Fruit fly (Drosophila melanogaster) whole organism, wandering third instar larva: ENCODE data around the gene CG43693.

Experiments used
- Abd-B ChIP-seq: fragments of >200 bp; optimal IDR thresholded peaks from 2 replicates; lab custom pipeline; 2017; ENCODE audit warnings: missing biosample characterization, missing genetic modification characterization
- CG32264 ChIP-seq: fragments of 200-800 bp; sonication (Bioruptor generic); optimal IDR thresholded peaks from 2 replicates; lab custom pipeline; 2016; ENCODE audit warnings: missing biosample characterization, missing genetic modification characterization
- CG9705 ChIP-seq: fragments of 200-800 bp; sonication (Bioruptor generic); optimal IDR thresholded peaks from 2 replicates; lab custom pipeline; 2018; ENCODE audit warnings: missing biosample characterization, mild to moderate bottlenecking, missing genetic modification characterization
- CrebA ChIP-seq: fragments of 200-800 bp; sonication (Bioruptor generic); optimal IDR thresholded peaks from 2 replicates; lab custom pipeline; 2016; ENCODE audit warnings: missing biosample characterization, mild to moderate bottlenecking, missing genetic modification characterization, borderline replicate concordance
- Dfd ChIP-seq: fragments of >200 bp; optimal IDR thresholded peaks from 2 replicates; lab custom pipeline; 2017; ENCODE audit warnings: missing biosample characterization, missing genetic modification characterization
- Dif ChIP-seq: fragments of 200-275, 200-300 bp; sonication (Bioruptor generic); optimal IDR thresholded peaks from 2 replicates; lab custom pipeline; 2018; ENCODE audit warnings: missing biosample characterization, missing genetic modification characterization; ENCODE audit not compliant: partially characterized antibody
- GATAd ChIP-seq: sonication (Bioruptor generic); optimal IDR thresholded peaks from 2 replicates; lab custom pipeline; 2016; ENCODE audit warnings: missing biosample characterization, missing genetic modification characterization
- HLH106 ChIP-seq: fragments of 200-800 bp; optimal IDR thresholded peaks from 3 replicates; lab custom pipeline; 2019; ENCODE audit warnings: missing biosample characterization, mild to moderate bottlenecking, missing genetic modification characterization, moderate library complexity
- Hnf4 ChIP-seq: fragments of 200-800 bp; sonication (Bioruptor generic); optimal IDR thresholded peaks from 2 replicates; lab custom pipeline; 2016; ENCODE audit warnings: missing biosample characterization, mild to moderate bottlenecking, missing genetic modification characterization
- Hr78 ChIP-seq: fragments of >200 bp; optimal IDR thresholded peaks from 2 replicates; lab custom pipeline; 2017; ENCODE audit warnings: missing biosample characterization, missing genetic modification characterization
- Hr83 ChIP-seq: fragments of 200-300 bp; sonication (Bioruptor generic); optimal IDR thresholded peaks from 2 replicates; lab custom pipeline; 2016; ENCODE audit warnings: missing biosample characterization, mild to moderate bottlenecking, missing genetic modification characterization, moderate library complexity; ENCODE audit not compliant: poor library complexity, severe bottlenecking
- Jra ChIP-seq: sonication (Bioruptor generic); optimal IDR thresholded peaks from 2 replicates; lab custom pipeline; 2016; ENCODE audit warnings: missing biosample characterization, missing genetic modification characterization
- Mio ChIP-seq: sonication (Bioruptor generic); optimal IDR thresholded peaks from 2 replicates; lab custom pipeline; 2016; ENCODE audit warnings: missing biosample characterization, missing genetic modification characterization
- Myc ChIP-seq: fragments of >200 bp; optimal IDR thresholded peaks from 2 replicates; lab custom pipeline; 2017
- N ChIP-seq: fragments of >200 bp; optimal IDR thresholded peaks from 2 replicates; lab custom pipeline; 2018; ENCODE audit warnings: missing biosample characterization, missing external identifiers, missing genetic modification characterization
- OdsH ChIP-seq: fragments of 200-800 bp; sonication (Bioruptor generic); optimal IDR thresholded peaks from 2 replicates; lab custom pipeline; 2016; ENCODE audit warnings: missing biosample characterization, mild to moderate bottlenecking, missing genetic modification characterization
- Rel ChIP-seq, 2 experiments: fragments of 200-800 bp; sonication (Bioruptor generic) in 1 of 2; optimal IDR thresholded peaks; 2 replicates in 1 of 2; 3 replicates in 1 of 2; lab custom pipeline; 2016 to 2019; ENCODE audit warnings: mild to moderate bottlenecking in 2 of 2, missing biosample characterization in 2 of 2, missing genetic modification characterization in 2 of 2, moderate library complexity in 1 of 2
- Sp1 ChIP-seq: fragments of 200-800 bp; sonication (Bioruptor generic); optimal IDR thresholded peaks from 3 replicates; lab custom pipeline; 2019; ENCODE audit warnings: missing biosample characterization, mild to moderate bottlenecking, missing genetic modification characterization, moderate library complexity
- Vsx2 ChIP-seq: fragments of 200-300, 225-300 bp; sonication (Bioruptor generic); optimal IDR thresholded peaks from 2 replicates; lab custom pipeline; 2018; ENCODE audit warnings: missing biosample characterization, missing genetic modification characterization; ENCODE audit not compliant: partially characterized antibody
- br ChIP-seq: fragments of 200-800 bp; sonication (Bioruptor generic); optimal IDR thresholded peaks from 2 replicates; lab custom pipeline; 2016; ENCODE audit warnings: missing biosample characterization, missing genetic modification characterization
- brk ChIP-seq: fragments of 200-800 bp; sonication (Bioruptor generic); optimal IDR thresholded peaks from 2 replicates; lab custom pipeline; 2016; ENCODE audit warnings: missing biosample characterization, mild to moderate bottlenecking, missing genetic modification characterization
- dl ChIP-seq, 2 experiments: fragments of 175-275, 200-275 bp in 1 of 2; fragments of 200-275 bp in 1 of 2; sonication (Bioruptor generic); optimal IDR thresholded peaks; lab custom pipeline; 2018; ENCODE audit warnings: mild to moderate bottlenecking in 2 of 2, missing biosample characterization in 2 of 2, missing genetic modification characterization in 2 of 2, moderate library complexity in 2 of 2; ENCODE audit not compliant: partially characterized antibody in 2 of 2, insufficient read depth in 1 of 2
- dmrt93B ChIP-seq: fragments of 200-800 bp; sonication (Bioruptor generic); optimal IDR thresholded peaks from 2 replicates; lab custom pipeline; 2018; ENCODE audit warnings: missing biosample characterization, mild to moderate bottlenecking, missing genetic modification characterization
- dsf ChIP-seq: sonication (Bioruptor generic); optimal IDR thresholded peaks from 2 replicates; lab custom pipeline; 2016; ENCODE audit warnings: missing biosample characterization, missing genetic modification characterization, borderline replicate concordance
- ey ChIP-seq: fragments of 200-800 bp; sonication (Bioruptor generic); optimal IDR thresholded peaks from 2 replicates; lab custom pipeline; 2016; ENCODE audit warnings: missing biosample characterization, missing genetic modification characterization
- foxo ChIP-seq, 2 experiments: fragments of 200-800 bp; sonication (Bioruptor generic); optimal IDR thresholded peaks; 2 replicates in 1 of 2; 3 replicates in 1 of 2; lab custom pipeline; 2016 to 2017; ENCODE audit warnings: missing biosample characterization in 2 of 2, missing genetic modification characterization in 2 of 2
- fru ChIP-seq: fragments of 200-800 bp; sonication (Bioruptor generic); optimal IDR thresholded peaks from 3 replicates; lab custom pipeline; 2016; ENCODE audit warnings: missing biosample characterization, mild to moderate bottlenecking, missing genetic modification characterization
- h ChIP-seq: fragments of 200-800 bp; sonication (Bioruptor generic); optimal IDR thresholded peaks from 3 replicates; lab custom pipeline; 2016; ENCODE audit warnings: missing biosample characterization, mild to moderate bottlenecking, missing genetic modification characterization
- jim ChIP-seq: fragments of 175-275, 200-325 bp; sonication (Bioruptor generic); optimal IDR thresholded peaks from 2 replicates; lab custom pipeline; 2016; ENCODE audit warnings: missing biosample characterization, mild to moderate bottlenecking, missing genetic modification characterization
- lola ChIP-seq: fragments of >200 bp; optimal IDR thresholded peaks from 2 replicates; lab custom pipeline; 2017; ENCODE audit warnings: missing biosample characterization, missing genetic modification characterization
- pan ChIP-seq: fragments of >200 bp; optimal IDR thresholded peaks from 2 replicates; lab custom pipeline; 2017
- psq ChIP-seq: fragments of 200-800 bp; sonication (Bioruptor generic); optimal IDR thresholded peaks from 3 replicates; lab custom pipeline; 2017; ENCODE audit warnings: missing biosample characterization, mild to moderate bottlenecking, missing genetic modification characterization, moderate library complexity
- rgr ChIP-seq: fragments of 200-800 bp; sonication (Bioruptor generic); optimal IDR thresholded peaks from 3 replicates; lab custom pipeline; 2016; ENCODE audit warnings: missing biosample characterization, mild to moderate bottlenecking, missing genetic modification characterization
- sage ChIP-seq: fragments of 200-800 bp; sonication (Bioruptor generic); optimal IDR thresholded peaks from 2 replicates; lab custom pipeline; 2016; ENCODE audit warnings: missing biosample characterization, mild to moderate bottlenecking, missing genetic modification characterization
- sv ChIP-seq: fragments of 200-800 bp; sonication (Bioruptor generic); optimal IDR thresholded peaks from 3 replicates; lab custom pipeline; 2016; ENCODE audit warnings: missing biosample characterization, missing genetic modification characterization
- tai ChIP-seq: sonication (Bioruptor generic); optimal IDR thresholded peaks from 2 replicates; lab custom pipeline; 2016; ENCODE audit warnings: missing biosample characterization, missing genetic modification characterization
- usp ChIP-seq: fragments of >200 bp; optimal IDR thresholded peaks from 2 replicates; lab custom pipeline; 2017; ENCODE audit warnings: missing biosample characterization, missing genetic modification characterization
- woc ChIP-seq: sonication (Bioruptor generic); optimal IDR thresholded peaks from 2 replicates; lab custom pipeline; 2016; ENCODE audit warnings: missing biosample characterization, mild to moderate bottlenecking, missing genetic modification characterization

The CG43693 gene

DNA sequence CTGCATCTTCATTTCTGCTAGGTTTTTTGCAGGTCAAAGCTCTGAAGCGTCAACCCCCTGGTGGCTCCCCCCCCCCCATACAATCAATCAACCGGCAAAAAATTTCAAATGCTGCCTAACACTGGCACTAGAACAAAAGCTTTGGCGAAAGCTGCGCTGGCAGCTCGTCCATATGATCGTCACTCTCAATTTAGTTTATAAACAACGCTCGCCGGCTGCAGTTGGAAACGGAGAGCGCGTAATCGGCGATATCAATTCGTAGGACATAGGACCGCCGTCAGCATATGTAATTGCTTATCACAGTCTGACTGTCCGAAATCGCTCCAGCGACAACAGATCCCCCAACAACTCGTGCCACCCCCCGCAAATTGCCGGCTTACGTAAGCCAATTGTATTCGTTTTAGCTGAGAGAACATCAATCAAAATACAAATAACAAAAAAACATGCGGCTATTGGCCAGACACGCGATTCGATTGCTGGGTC is 19.2 kb upstream of the CG43693 start, which contains the start of gene Mocs1 (continued):
- TF ChIP-seq lola (GFP tag; lab: Kevin White, UChicago) (no peak), OdsH (GFP tag; lab: Kevin White, UChicago) (peak; percentile 14), woc (GFP tag; lab: Kevin White, UChicago) (no peak), CG9705 (GFP tag; lab: Kevin White, UChicago) (no peak), Myc (lab: Kevin White, UChicago) (no peak), brk (GFP tag; lab: Kevin White, UChicago) (no peak), dmrt93B (GFP tag; lab: Kevin White, UChicago) (no peak), Abd-B (GFP tag; lab: Kevin White, UChicago) (no peak), N (GFP tag; lab: Kevin White, UChicago) (no peak)

DNA sequence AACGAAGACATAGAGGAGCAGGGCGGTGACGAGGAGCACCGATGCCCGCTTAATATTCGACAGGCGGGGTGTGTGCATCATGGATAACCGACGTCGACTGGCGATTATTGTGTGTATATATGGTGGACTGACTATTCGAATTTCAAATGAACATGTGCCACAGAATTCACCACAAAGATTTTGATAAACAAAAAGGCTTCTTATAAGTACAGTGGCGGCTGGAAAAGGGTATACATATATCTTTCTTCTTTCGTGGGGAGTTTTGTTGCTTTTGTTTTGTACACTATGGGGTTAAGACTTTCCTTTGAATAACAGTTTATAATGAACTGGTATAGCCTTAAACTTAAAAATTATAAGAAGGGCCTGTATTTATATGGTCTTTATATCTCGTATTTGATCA is 18.6 kb upstream of the CG43693 start, which contains the start of gene CG6310:
Gene CG6310, minus strand, starts transcription at position 101 of the 400 bp plus-strand sequence.
- TF ChIP-seq Hnf4 (GFP tag; lab: Kevin White, UChicago) (no peak), Dif (GFP tag; lab: Kevin White, UChicago) (no peak), Hr78 (GFP tag; lab: Kevin White, UChicago) (no peak), Sp1 (no peak), HLH106 (no peak), woc (GFP tag; lab: Kevin White, UChicago) (no peak), sage (no peak), N (GFP tag; lab: Kevin White, UChicago) (no peak), Mio (GFP tag; lab: Kevin White, UChicago) (no peak), tai (GFP tag; lab: Kevin White, UChicago) (no peak), pan (no peak), Hr83 (GFP tag; lab: Kevin White, UChicago) (no peak)
- TF ChIP-seq, all 38 proteins: peak for 0

DNA sequence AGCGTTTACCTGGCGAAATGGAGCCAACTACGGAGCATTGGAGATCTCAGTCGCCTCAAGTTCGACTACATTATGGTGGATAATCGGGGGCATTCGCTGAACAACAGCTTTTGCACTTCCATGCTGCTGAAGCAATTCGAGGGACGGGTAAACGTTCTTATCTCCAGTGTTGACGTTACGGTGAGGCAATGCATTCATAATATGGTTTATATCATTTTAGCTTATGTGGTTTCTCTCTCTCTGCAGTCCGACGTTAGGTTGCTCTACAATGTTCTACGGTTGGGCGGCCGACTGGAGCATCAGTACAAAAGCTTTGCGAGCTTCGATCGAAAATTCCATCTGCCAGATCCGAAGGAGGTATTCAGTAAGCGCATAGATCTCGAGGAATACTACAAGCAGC is 14.7 kb upstream of the CG43693 start:
- TF ChIP-seq Rel (GFP tag; optimal IDR thresholded peaks at IDR 0.05; lab: Kevin White, UChicago) (no peak), Rel (tag; optimal IDR thresholded peaks at IDR 0.05; lab: Kevin White, UChicago) (peak; percentile 34), dsf (GFP tag; lab: Kevin White, UChicago) (no peak), tai (GFP tag; lab: Kevin White, UChicago) (no peak), Dif (GFP tag; lab: Kevin White, UChicago) (no peak), rgr (no peak)

DNA sequence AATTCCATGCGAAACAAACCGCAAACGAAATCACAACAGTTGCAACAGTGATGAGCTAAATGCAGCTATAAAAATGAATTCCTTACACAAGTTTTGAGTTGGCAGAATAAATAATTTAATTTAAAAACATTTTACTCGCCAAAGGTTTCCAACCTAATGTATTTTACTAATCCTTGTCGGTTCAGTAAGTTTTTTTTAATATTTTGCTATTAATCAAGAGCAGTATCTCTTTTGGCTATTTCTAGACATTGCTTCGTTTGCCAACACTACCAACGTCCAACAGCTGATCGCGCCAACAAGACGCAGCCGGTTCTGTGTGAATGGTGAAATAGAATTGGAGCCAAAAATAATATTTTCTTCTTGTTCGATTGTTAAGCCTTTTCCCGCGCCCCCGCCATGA is 13.5 kb upstream of the CG43693 start, which contains the start of the genes CG32075, CG45101 and SuUR:
Gene CG32075, minus strand, starts transcription at position 253 of the 400 bp plus-strand sequence.
Gene CG45101, plus strand, starts transcription at position 303 of the 400 bp plus-strand sequence.
Gene SuUR, plus strand, starts transcription at position 303 of the 400 bp plus-strand sequence.
- peak; percentile 85 for TF ChIP-seq br (GFP tag; lab: Kevin White, UChicago)
- peak; percentile 90 for TF ChIP-seq sv (GFP tag; lab: Kevin White, UChicago)
- TF ChIP-seq CrebA (GFP tag; lab: Kevin White, UChicago) = no peak
- TF ChIP-seq jim (GFP tag; lab: Kevin White, UChicago) = no peak
- TF ChIP-seq brk (GFP tag; lab: Kevin White, UChicago) = no peak
- TF ChIP-seq woc (GFP tag; lab: Kevin White, UChicago) = peak; percentile 94
- peak; percentile 89 for TF ChIP-seq HLH106
- peak; percentile 93 for TF ChIP-seq Hnf4 (GFP tag; lab: Kevin White, UChicago)
- no peak for TF ChIP-seq dl (GFP tag; optimal IDR thresholded peaks at IDR 0.05; lab: Kevin White, UChicago; ENCODE audit: insufficient read depth in 1 of 2, partially characterized antibody in 2 of 2)
- no peak for TF ChIP-seq Rel (GFP tag; optimal IDR thresholded peaks at IDR 0.05; lab: Kevin White, UChicago)
- peak; percentile 46 for TF ChIP-seq Rel (tag; optimal IDR thresholded peaks at IDR 0.05; lab: Kevin White, UChicago)
- peak; percentile 80 for TF ChIP-seq psq
- peak; percentile 87 for TF ChIP-seq OdsH (GFP tag; lab: Kevin White, UChicago)
- peak; percentile 92 for TF ChIP-seq h (GFP tag; lab: Kevin White, UChicago)
- no peak for TF ChIP-seq pan
- no peak for TF ChIP-seq Hr78 (GFP tag; lab: Kevin White, UChicago)
- no peak for TF ChIP-seq usp (GFP tag; lab: Kevin White, UChicago)
- TF ChIP-seq rgr = peak; percentile 92
- peak; percentile 85 for TF ChIP-seq CG9705 (GFP tag; lab: Kevin White, UChicago)
- no peak for TF ChIP-seq Dfd (GFP tag; lab: Kevin White, UChicago)
- no peak for TF ChIP-seq lola (GFP tag; lab: Kevin White, UChicago)
- TF ChIP-seq Hr83 (GFP tag; lab: Kevin White, UChicago) = peak; percentile 65
- no peak for TF ChIP-seq dmrt93B (GFP tag; lab: Kevin White, UChicago)
- TF ChIP-seq CG32264 (GFP tag; lab: Kevin White, UChicago) = peak; percentile 41
- peak; percentile 85 for TF ChIP-seq fru (GFP tag; lab: Kevin White, UChicago)
- peak; percentile 98 for TF ChIP-seq Myc (lab: Kevin White, UChicago)
- peak; percentile 74 for TF ChIP-seq GATAd (GFP tag; lab: Kevin White, UChicago)
- TF ChIP-seq Mio (GFP tag; lab: Kevin White, UChicago) = no peak
- no peak for TF ChIP-seq Dif (GFP tag; lab: Kevin White, UChicago)
- peak; percentile 87 for TF ChIP-seq dsf (GFP tag; lab: Kevin White, UChicago)
- TF ChIP-seq Jra (GFP tag; lab: Kevin White, UChicago) = peak; percentile 88
- no peak for TF ChIP-seq N (GFP tag; lab: Kevin White, UChicago)
- TF ChIP-seq Vsx2 = no peak
- no peak for TF ChIP-seq Abd-B (GFP tag; lab: Kevin White, UChicago)
- TF ChIP-seq ey (GFP tag; lab: Kevin White, UChicago) = peak; percentile 90
- peak; percentile 43 to 90 for TF ChIP-seq foxo (GFP tag; optimal IDR thresholded peaks at IDR 0.05; lab: Kevin White, UChicago)
- TF ChIP-seq Sp1 = peak; percentile 78
- no peak for TF ChIP-seq tai (GFP tag; lab: Kevin White, UChicago)
- no peak for TF ChIP-seq sage
